Worm (Caenorhabditis elegans) whole organism, L4/young adult: ENCODE results near the gene arp-11.

Source experiments
- dao-5 ChIP-seq: sonication (generic microtip); optimal IDR thresholded peaks from 2 replicates; lab custom pipeline; 2016; ENCODE audit warnings: missing genotype, missing genetic modification characterization, moderate library complexity, missing compliant biosample characterization
- him-1 ChIP-seq: sonication (generic microtip); optimal IDR thresholded peaks from 2 replicates; lab custom pipeline; 2016; ENCODE audit warnings: missing genotype, missing genetic modification reagents, missing genetic modification characterization, missing compliant biosample characterization

DNA sequence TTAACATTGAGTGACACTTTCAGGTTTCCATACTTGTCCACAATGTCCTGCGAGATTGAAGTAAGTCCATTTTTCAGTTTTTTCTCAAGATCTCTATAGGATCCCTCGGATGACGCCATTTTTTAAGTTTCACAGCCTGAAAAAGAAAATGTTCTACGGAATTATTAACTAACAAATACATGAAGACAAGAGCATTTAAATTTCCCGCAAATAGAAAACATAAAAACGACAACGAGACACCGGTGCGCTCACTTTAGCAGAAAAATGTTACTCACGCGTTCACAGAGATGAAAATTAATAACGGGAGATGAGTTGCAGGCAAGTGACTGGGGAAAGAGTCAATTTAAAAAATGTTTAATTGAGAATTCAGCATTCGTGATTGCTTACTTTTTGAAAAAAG lies 44.4 kb upstream of the arp-11 start, which contains the start of gene czw-1:
- TF ChIP-seq him-1 (tag; lab: Kevin White, UChicago) = no peak
- no peak for TF ChIP-seq dao-5 (tag; lab: Kevin White, UChicago)
